Worm (Caenorhabditis elegans): ENCODE results near the gene col-41.

DNA sequence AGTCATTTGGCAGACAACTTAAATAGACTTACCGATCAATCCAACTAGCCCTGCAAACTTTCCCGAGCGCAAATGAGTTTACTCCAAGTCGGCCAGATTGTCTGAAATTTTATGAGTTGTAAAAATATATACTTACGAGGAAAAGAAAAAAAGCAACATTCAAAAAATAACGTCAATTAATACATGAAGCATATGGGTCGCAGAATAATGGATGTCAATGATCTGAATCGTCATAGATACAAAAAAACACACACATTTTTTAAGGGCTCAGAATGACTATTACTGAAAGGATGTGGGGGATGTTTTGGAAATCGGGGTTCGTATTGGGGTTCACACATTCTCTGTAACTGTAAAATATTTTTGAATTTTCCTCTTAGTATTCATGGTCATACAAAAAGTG is 28.6 kb downstream of the col-41 start, which contains the start of gene unc-7:
- TF ChIP-seq sea-2 (GFP tag; IDR thresholded peaks at IDR 0.05) (no peak), D2030.7 (GFP tag; IDR thresholded peaks at IDR 0.05) (no peak), ama-1 (optimal IDR thresholded peaks at IDR 0.05) (no peak), ama-1 (GFP tag; optimal IDR thresholded peaks at IDR 0.05) (no peak), lsl-1 (GFP tag; optimal IDR thresholded peaks at IDR 0.05) (no peak), mes-4 (tag; optimal IDR thresholded peaks at IDR 0.05) (no peak), unc-62 (GFP tag; optimal IDR thresholded peaks at IDR 0.05) (no peak), K12H6.12 (tag; optimal IDR thresholded peaks at IDR 0.05) (no peak), ztf-18 (tag; optimal IDR thresholded peaks at IDR 0.05) (no peak), athp-1 (tag; optimal IDR thresholded peaks at IDR 0.05) (no peak), lin-35 (GFP tag; optimal IDR thresholded peaks at IDR 0.05) (no peak), attf-3 (GFP tag; conservative IDR thresholded peaks at IDR 0.05) (no peak), lin-54 (GFP tag; optimal IDR thresholded peaks at IDR 0.05) (no peak), Y79H2A.3 (GFP tag; conservative IDR thresholded peaks at IDR 0.05) (no peak), xnd-1 (tag; optimal IDR thresholded peaks at IDR 0.05) (no peak)

Data from whole organism, young adult.